Fruit fly (Drosophila melanogaster) whole organism, embryonic: Measurements from ENCODE around the gene CG2931.
A peak's percentile ranks its signal among the peaks of the same experiment; 100 is the strongest.

ENCODE experiments used
- Abd-B ChIP-seq: fragments of 200-800 bp; sonication (Bioruptor generic); optimal IDR thresholded peaks from 2 replicates; lab custom pipeline; 2018; ENCODE audit warnings: missing biosample characterization, mild to moderate bottlenecking, missing genetic modification characterization, moderate library complexity
- Ada2b ChIP-seq: fragments of 200-800 bp; sonication (Bioruptor generic); IDR thresholded peaks from 2 replicates; pipeline ENCODE4 v1.3.6; 2022; ENCODE audit warnings: missing biosample characterization, missing genetic modification characterization
- Adf1 ChIP-seq: fragments of 200-800 bp; sonication (Bioruptor generic); IDR thresholded peaks from 2 replicates; pipeline ENCODE4 v1.3.6; 2022; ENCODE audit warnings: missing biosample characterization, missing genetic modification characterization
- Bgb ChIP-seq: fragments of 200-800 bp; sonication (Bioruptor generic); IDR thresholded peaks from 2 replicates; pipeline ENCODE4 v1.3.6; 2022; ENCODE audit warnings: missing biosample characterization, missing genetic modification characterization; ENCODE audit not compliant: partially characterized antibody
- CG12071 ChIP-seq: fragments of 200-800 bp; sonication (Bioruptor generic); optimal IDR thresholded peaks from 3 replicates; lab custom pipeline; 2018; ENCODE audit warnings: missing biosample characterization, mild to moderate bottlenecking, missing genetic modification characterization
- CG12219 ChIP-seq: fragments of 200-800 bp; sonication (Bioruptor generic); optimal IDR thresholded peaks from 3 replicates; lab custom pipeline; 2018; ENCODE audit warnings: missing biosample characterization, mild to moderate bottlenecking, missing genetic modification characterization
- CG12236 ChIP-seq: fragments of 200-800 bp; sonication (Bioruptor generic); optimal IDR thresholded peaks from 2 replicates; lab custom pipeline; 2016; ENCODE audit warnings: missing biosample characterization, missing genetic modification characterization
- CG1233 ChIP-seq: fragments of 200-800 bp; sonication (Bioruptor generic); optimal IDR thresholded peaks from 4 replicates; lab custom pipeline; 2018; ENCODE audit warnings: missing biosample characterization, mild to moderate bottlenecking, missing genetic modification characterization
- CG12659 ChIP-seq: fragments of 200-800 bp; sonication (Bioruptor generic); optimal IDR thresholded peaks from 3 replicates; lab custom pipeline; 2017; ENCODE audit warnings: mild to moderate bottlenecking, missing biosample characterization, missing genetic modification reagents, missing genetic modification characterization
- CG1529 ChIP-seq: fragments of 200-800 bp; sonication (Bioruptor generic); optimal IDR thresholded peaks from 3 replicates; lab custom pipeline; 2018; ENCODE audit warnings: missing biosample characterization, missing genetic modification characterization
- CG1603 ChIP-seq: fragments of 200-800 bp; sonication (Bioruptor generic); optimal IDR thresholded peaks from 2 replicates; lab custom pipeline; 2019; ENCODE audit warnings: missing biosample characterization, mild to moderate bottlenecking, missing genetic modification characterization, moderate library complexity
- CG16863 ChIP-seq: fragments of 200-800 bp; sonication (Bioruptor generic); optimal IDR thresholded peaks from 3 replicates; lab custom pipeline; 2016; ENCODE audit warnings: missing biosample characterization, missing genetic modification characterization
- CG17568 ChIP-seq: fragments of 200-800 bp; sonication (Bioruptor generic); optimal IDR thresholded peaks from 2 replicates; lab custom pipeline; 2018; ENCODE audit warnings: missing biosample characterization, mild to moderate bottlenecking, missing genetic modification characterization, moderate library complexity
- CG31224 ChIP-seq: fragments of 200-800 bp; sonication (Bioruptor generic); IDR thresholded peaks from 2 replicates; pipeline ENCODE4 v1.3.6; 2022; ENCODE audit warnings: missing biosample characterization, missing genetic modification characterization
- CG34224 ChIP-seq: fragments of 200-800 bp; sonication (Bioruptor generic); IDR thresholded peaks from 3 replicates; pipeline ENCODE4 v1.3.6; 2022; ENCODE audit warnings: missing biosample characterization, missing genetic modification characterization; ENCODE audit not compliant: partially characterized antibody
- CG42726 ChIP-seq: fragments of 200-800 bp; sonication (Bioruptor generic); IDR thresholded peaks from 2 replicates; pipeline ENCODE4 v1.3.6; 2022; ENCODE audit warnings: missing biosample characterization, missing genetic modification characterization; ENCODE audit not compliant: partially characterized antibody
- CG4730 ChIP-seq: fragments of 200-800 bp; sonication (Bioruptor generic); IDR thresholded peaks from 2 replicates; pipeline ENCODE4 v1.3.6; 2022; ENCODE audit warnings: missing biosample characterization, missing genetic modification characterization
- CG4854 ChIP-seq: fragments of 200-800 bp; sonication (Bioruptor generic); optimal IDR thresholded peaks from 2 replicates; lab custom pipeline; 2016; ENCODE audit warnings: missing biosample characterization, missing genetic modification characterization, inconsistent platforms
- CG6175 ChIP-seq: fragments of 200-800 bp; sonication (Bioruptor generic); IDR thresholded peaks from 3 replicates; pipeline ENCODE4 v1.3.6; 2022; ENCODE audit warnings: missing biosample characterization, missing genetic modification characterization
- CG6272 ChIP-seq: fragments of 200-800 bp; sonication (Bioruptor generic); IDR thresholded peaks from 2 replicates; pipeline ENCODE4 v1.3.6; 2022; ENCODE audit warnings: missing biosample characterization, missing genetic modification characterization
- CG7556 ChIP-seq: fragments of 200-800 bp; sonication (Bioruptor generic); optimal IDR thresholded peaks from 2 replicates; lab custom pipeline; 2017; ENCODE audit warnings: missing biosample characterization, mild to moderate bottlenecking, missing genetic modification characterization
- CG7786 ChIP-seq: fragments of 200-800 bp; sonication (Bioruptor generic); optimal IDR thresholded peaks from 2 replicates; lab custom pipeline; 2016; ENCODE audit warnings: missing biosample characterization, missing genetic modification characterization
- CG9727 ChIP-seq: fragments of 200-800 bp; sonication (Bioruptor generic); optimal IDR thresholded peaks from 3 replicates; lab custom pipeline; 2017; ENCODE audit warnings: missing biosample characterization, mild to moderate bottlenecking, missing genetic modification characterization
- Camta ChIP-seq: fragments of 200-800 bp; sonication (Bioruptor generic); optimal IDR thresholded peaks from 2 replicates; lab custom pipeline; 2016; ENCODE audit warnings: missing biosample characterization, missing genetic modification characterization
- CrebB ChIP-seq: fragments of 200-800 bp; sonication (Bioruptor generic); optimal IDR thresholded peaks from 3 replicates; lab custom pipeline; 2018; ENCODE audit warnings: missing biosample characterization, mild to moderate bottlenecking, missing genetic modification characterization
- Dad ChIP-seq: fragments of 200-800 bp; sonication (Bioruptor generic); optimal IDR thresholded peaks from 3 replicates; lab custom pipeline; 2016; ENCODE audit warnings: missing biosample characterization, missing genetic modification characterization
- Elba2 ChIP-seq: fragments of 200-800 bp; sonication (Bioruptor generic); optimal IDR thresholded peaks from 3 replicates; lab custom pipeline; 2016; ENCODE audit warnings: missing biosample characterization, missing genetic modification characterization
- Fer3 ChIP-seq: fragments of 200-800 bp; sonication (Bioruptor generic); optimal IDR thresholded peaks from 2 replicates; lab custom pipeline; 2018; ENCODE audit warnings: missing biosample characterization, mild to moderate bottlenecking, missing genetic modification characterization, moderate library complexity
- H2.0 ChIP-seq: fragments of 200-800 bp; sonication (Bioruptor generic); IDR thresholded peaks from 2 replicates; pipeline ENCODE4 v1.3.6; 2022; ENCODE audit warnings: missing biosample characterization, missing genetic modification characterization
- Hmr ChIP-seq: fragments of 200-800 bp; sonication (Bioruptor generic); optimal IDR thresholded peaks from 3 replicates; lab custom pipeline; 2017; ENCODE audit warnings: mild to moderate bottlenecking, missing biosample characterization, missing genetic modification reagents, missing genetic modification characterization
- Hmx ChIP-seq: fragments of 200-800 bp; sonication (Bioruptor generic); optimal IDR thresholded peaks from 2 replicates; lab custom pipeline; 2016; ENCODE audit warnings: missing biosample characterization, missing genetic modification characterization
- NC2β ChIP-seq: fragments of 200-800 bp; sonication (Bioruptor generic); optimal IDR thresholded peaks from 2 replicates; lab custom pipeline; 2016; ENCODE audit warnings: missing biosample characterization, missing genetic modification characterization
- Ptx1 ChIP-seq: fragments of 200-800 bp; sonication (Bioruptor generic); IDR thresholded peaks from 2 replicates; pipeline ENCODE4 v1.3.6; 2022; ENCODE audit warnings: missing biosample characterization, missing genetic modification characterization
- Spps ChIP-seq: fragments of 200-800 bp; sonication (Bioruptor generic); optimal IDR thresholded peaks from 2 replicates; lab custom pipeline; 2018; ENCODE audit warnings: missing biosample characterization, mild to moderate bottlenecking, missing genetic modification characterization
- Taf1 ChIP-seq: fragments of 200-800 bp; sonication (Bioruptor generic); IDR thresholded peaks from 2 replicates; pipeline ENCODE4 v1.3.6; 2022; ENCODE audit warnings: missing biosample characterization, missing genetic modification characterization
- Xbp1 ChIP-seq: fragments of 200-800 bp; sonication (Bioruptor generic); optimal IDR thresholded peaks from 3 replicates; lab custom pipeline; 2016; ENCODE audit warnings: missing biosample characterization, mild to moderate bottlenecking, missing genetic modification characterization
- abd-A ChIP-seq: fragments of 200-800 bp; sonication (Bioruptor generic); optimal IDR thresholded peaks from 3 replicates; lab custom pipeline; 2019; ENCODE audit warnings: missing biosample characterization, mild to moderate bottlenecking, missing genetic modification characterization, moderate library complexity
- ci ChIP-seq: fragments of 200-800 bp; sonication (Bioruptor generic); IDR thresholded peaks from 3 replicates; pipeline ENCODE4 v1.3.6; 2022; ENCODE audit warnings: missing biosample characterization, missing genetic modification characterization
- gce ChIP-seq: fragments of 200-800 bp; sonication (Bioruptor generic); IDR thresholded peaks from 3 replicates; pipeline ENCODE4 v1.3.6; 2022; ENCODE audit warnings: missing biosample characterization, missing genetic modification characterization
- gcm ChIP-seq: fragments of 200-800 bp; sonication (Bioruptor generic); optimal IDR thresholded peaks from 2 replicates; lab custom pipeline; 2019; ENCODE audit warnings: missing biosample characterization, mild to moderate bottlenecking, missing genetic modification characterization, moderate library complexity
- gfzf ChIP-seq: fragments of 200-800 bp; sonication (Bioruptor generic); optimal IDR thresholded peaks from 2 replicates; lab custom pipeline; 2016; ENCODE audit warnings: missing biosample characterization, mild to moderate bottlenecking, missing genetic modification characterization, moderate library complexity
- gt ChIP-seq: fragments of 200-800 bp; sonication (Bioruptor generic); IDR thresholded peaks from 2 replicates; pipeline ENCODE4 v1.3.6; 2022; ENCODE audit warnings: missing biosample characterization, missing genetic modification characterization
- kni ChIP-seq: fragments of 200-800 bp; sonication (Bioruptor generic); optimal IDR thresholded peaks from 3 replicates; lab custom pipeline; 2017; ENCODE audit warnings: mild to moderate bottlenecking, missing biosample characterization, missing genetic modification reagents, missing genetic modification characterization
- knrl ChIP-seq: fragments of 200-800 bp; sonication (Bioruptor generic); IDR thresholded peaks from 3 replicates; pipeline ENCODE4 v1.3.6; 2022; ENCODE audit warnings: missing biosample characterization, missing genetic modification characterization; ENCODE audit not compliant: partially characterized antibody
- lov ChIP-seq, 2 experiments: fragments of 200-800 bp in 1 of 2; fragments of >200 bp in 1 of 2; sonication (Bioruptor generic) in 1 of 2; IDR thresholded peaks in 1 of 2; optimal IDR thresholded peaks in 1 of 2; 2 replicates in 1 of 2; 3 replicates in 1 of 2; pipeline versions ENCODE4 v1.3.6 to Lab custom; 2017 to 2022; ENCODE audit warnings: missing biosample characterization in 1 of 2, missing genetic modification characterization in 1 of 2
- org-1 ChIP-seq: fragments of 200-800 bp; sonication (Bioruptor generic); optimal IDR thresholded peaks from 2 replicates; lab custom pipeline; 2017; ENCODE audit warnings: missing biosample characterization, missing genetic modification characterization
- repo ChIP-seq: fragments of 200-800 bp; sonication (Bioruptor generic); optimal IDR thresholded peaks from 2 replicates; lab custom pipeline; 2016; ENCODE audit warnings: missing biosample characterization, missing genetic modification characterization
- slp2 ChIP-seq: fragments of 200-800 bp; sonication (Bioruptor generic); optimal IDR thresholded peaks from 2 replicates; lab custom pipeline; 2016; ENCODE audit warnings: missing biosample characterization, missing genetic modification characterization
- tup ChIP-seq: fragments of 200-800 bp; sonication (Bioruptor generic); optimal IDR thresholded peaks from 2 replicates; lab custom pipeline; 2016; ENCODE audit warnings: missing biosample characterization, mild to moderate bottlenecking, missing genetic modification characterization, moderate library complexity
- wor ChIP-seq: fragments of 200-800 bp; sonication (Bioruptor generic); IDR thresholded peaks from 2 replicates; pipeline ENCODE4 v1.3.6; 2022; ENCODE audit warnings: missing biosample characterization, missing genetic modification characterization

The CG2931 gene

DNA sequence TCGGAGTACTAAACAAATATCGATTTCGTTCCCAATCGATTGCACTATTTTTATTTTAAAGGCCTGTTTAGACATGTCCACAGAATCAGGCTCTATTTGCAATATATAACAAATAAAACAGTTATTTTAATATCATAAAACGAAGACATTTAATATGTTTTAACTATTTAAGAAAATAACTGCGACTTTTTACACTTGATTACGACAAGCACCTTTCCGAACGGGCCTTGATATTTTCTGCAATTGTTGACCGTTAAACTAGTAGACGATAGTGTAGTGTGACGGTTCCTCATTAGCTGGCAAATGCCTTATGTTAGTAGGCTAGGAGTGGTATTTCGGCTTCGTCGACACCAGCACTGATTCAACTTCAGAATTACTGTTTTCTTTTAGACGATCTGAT lies at the start of gene CG2931, which contains the start of gene Rheb (continued):
- TF ChIP-seq CrebB (tag; lab: Kevin White, UChicago) (peak; percentile 14), gce (GFP tag; lab: Robert Waterston, UW) (no peak), Abd-B (GFP tag; lab: Kevin White, UChicago) (peak; percentile 74), CG1233 (no peak), slp2 (peak; percentile 14), abd-A (tag; lab: Kevin White, UChicago) (no peak), CG12236 (no peak), H2.0 (GFP tag; lab: Robert Waterston, UW) (peak; percentile 49; the same call in 1 of the 2 replicates), Hmr (GFP tag; lab: Kevin White, UChicago) (peak; percentile 69), CG1603 (peak; percentile 80), wor (GFP tag; lab: Robert Waterston, UW) (no peak), CG1529 (GFP tag; lab: Kevin White, UChicago) (peak; percentile 4), Spps (tag; lab: Kevin White, UChicago) (peak; percentile 23), Elba2 (GFP tag; lab: Kevin White, UChicago) (peak; percentile 38), gcm (GFP tag; lab: Kevin White, UChicago) (peak; percentile 46), CG31224 (GFP tag; lab: Robert Waterston, UW) (no peak), Ada2b (peak; percentile 74), CG4854 (GFP tag; lab: Kevin White, UChicago) (peak; percentile 27), CG9727 (GFP tag; lab: Kevin White, UChicago) (peak; percentile 67), CG12071 (GFP tag; lab: Kevin White, UChicago) (no peak), CG6272 (GFP tag; lab: Robert Waterston, UW) (peak; percentile 68), knrl (GFP tag; lab: Robert Waterston, UW) (peak; percentile 84), CG12219 (GFP tag; lab: Kevin White, UChicago) (no peak), CG17568 (GFP tag; lab: Kevin White, UChicago) (no peak), CG42726 (GFP tag; lab: Robert Waterston, UW) (peak; percentile 61; the same call in 1 of the 2 replicates), gt (GFP tag; lab: Robert Waterston, UW) (no peak), Camta (GFP tag; lab: Kevin White, UChicago) (peak; percentile 51), Xbp1 (GFP tag; lab: Kevin White, UChicago) (peak; percentile 77), Fer3 (peak; percentile 63), tup (GFP tag; lab: Kevin White, UChicago) (peak; percentile 48), gfzf (peak; percentile 92), Hmx (GFP tag; lab: Kevin White, UChicago) (peak; percentile 48), CG6175 (GFP tag; lab: Robert Waterston, UW) (no peak), CG7556 (GFP tag; lab: Kevin White, UChicago) (peak; percentile 20), Taf1 (GFP tag; lab: Robert Waterston, UW) (no peak), NC2β (GFP tag; lab: Kevin White, UChicago) (peak; percentile 38), lov (optimal IDR thresholded peaks at IDR 0.05; lab: Kevin White, UChicago) (no peak), lov (GFP tag; IDR thresholded peaks at IDR 0.05; lab: Robert Waterston, UW) (peak; percentile 27; the same call in 1 of the 3 replicates), ci (GFP tag; lab: Robert Waterston, UW) (0 out of 3 replicates have a peak, but pooled peaks have one; percentile 27), kni (no peak), CG34224 (GFP tag; lab: Robert Waterston, UW) (peak; percentile 68), Adf1 (GFP tag; lab: Robert Waterston, UW) (peak; percentile 54), Bgb (GFP tag; lab: Robert Waterston, UW) (peak; percentile 74), CG4730 (GFP tag; lab: Robert Waterston, UW) (peak; percentile 31; the same call in 1 of the 2 replicates), CG7786 (peak; percentile 19), Dad (GFP tag; lab: Kevin White, UChicago) (peak; percentile 43), repo (no peak), CG16863 (peak; percentile 30), CG12659 (peak; percentile 88), org-1 (GFP tag; lab: Kevin White, UChicago) (no peak), Ptx1 (GFP tag; lab: Robert Waterston, UW) (peak; percentile 79)
